Worm (Caenorhabditis elegans) whole organism, L4 larva: ENCODE data around the gene pot-3.

Source experiments
- D1046.2 ChIP-seq: fragments of 200-800 bp; sonication (Bioruptor generic); IDR thresholded peaks from 2 replicates; pipeline ENCODE4 v1.3.6; 2022; ENCODE audit warnings: missing genetic modification characterization, missing compliant biosample characterization
- F10B5.3 ChIP-seq: sonication (generic microtip); optimal IDR thresholded peaks from 2 replicates; lab custom pipeline; 2016; ENCODE audit warnings: mild to moderate bottlenecking, missing genetic modification characterization, missing compliant biosample characterization
- F37D6.2 ChIP-seq: sonication (generic microtip); optimal IDR thresholded peaks from 2 replicates; lab custom pipeline; 2016; ENCODE audit warnings: mild to moderate bottlenecking, missing genetic modification characterization, missing compliant biosample characterization
- T20F7.1 ChIP-seq: fragments of 200-800 bp; sonication (Bioruptor generic); optimal IDR thresholded peaks from 2 replicates; lab custom pipeline; 2018; ENCODE audit warnings: mild to moderate bottlenecking, missing genetic modification characterization, missing compliant biosample characterization
- Y48G9A.11 ChIP-seq: fragments of 200-800 bp; sonication (Bioruptor generic); IDR thresholded peaks from 2 replicates; pipeline ENCODE4 v1.3.6; 2022; ENCODE audit warnings: missing genetic modification reagents, missing genetic modification characterization, missing compliant biosample characterization
- Y5F2A.4 ChIP-seq: fragments of 200-800 bp; sonication (Bioruptor generic); optimal IDR thresholded peaks from 2 replicates; lab custom pipeline; 2018; ENCODE audit warnings: mild to moderate bottlenecking, missing genetic modification characterization, missing compliant biosample characterization
- aha-1 ChIP-seq: fragments of 150-350 bp; peaks from one replicate; lab custom pipeline; 2014; ENCODE audit warnings: missing biosample characterization, missing genetic modification characterization
- arid-1 ChIP-seq: fragments of 200-800 bp; sonication (Bioruptor generic); conservative IDR thresholded peaks from 2 replicates; pipeline ENCODE4 v1.3.6; 2022; ENCODE audit warnings: missing genetic modification reagents, missing genetic modification characterization, missing compliant biosample characterization
- ceh-20 ChIP-seq: fragments of 200-800 bp; sonication (Bioruptor generic); IDR thresholded peaks from 2 replicates; pipeline ENCODE4 v1.3.6; 2022; ENCODE audit warnings: missing genetic modification reagents, missing genetic modification characterization, missing compliant biosample characterization
- ces-1 ChIP-seq: fragments of 150-350 bp; sonication (generic microtip); optimal IDR thresholded peaks from 4 replicates; lab custom pipeline; 2014; ENCODE audit warnings: missing biosample characterization, missing genetic modification reagents, missing genetic modification characterization
- cey-2 ChIP-seq: sonication (generic microtip); optimal IDR thresholded peaks from 3 replicates; lab custom pipeline; 2017; ENCODE audit warnings: missing genetic modification characterization, mild to moderate bottlenecking, missing compliant biosample characterization, antibody characterized with exemption, borderline replicate concordance; ENCODE audit not compliant: insufficient read depth
- daf-16 ChIP-seq, 3 experiments: sonication (generic microtip); optimal IDR thresholded peaks; 2 replicates each; lab custom pipeline; 2016 to 2017; ENCODE audit warnings: missing genetic modification characterization in 3 of 3, missing genetic modification reagents in 3 of 3, mild to moderate bottlenecking in 2 of 3, missing compliant biosample characterization in 2 of 3, missing biosample characterization in 1 of 3, moderate library complexity in 1 of 3
- daf-19 ChIP-seq: fragments of 200-800 bp; sonication (Bioruptor generic); conservative IDR thresholded peaks from 2 replicates; pipeline ENCODE4 v1.3.6; 2022; ENCODE audit warnings: missing genetic modification characterization, missing compliant biosample characterization
- daf-8 ChIP-seq: fragments of 200-800 bp; sonication (Bioruptor generic); IDR thresholded peaks from 2 replicates; pipeline ENCODE4 v1.3.6; 2022; ENCODE audit warnings: missing genetic modification characterization, missing compliant biosample characterization
- dmd-6 ChIP-seq: fragments of 200-800 bp; sonication (Bioruptor generic); IDR thresholded peaks from 2 replicates; pipeline ENCODE4 v1.3.6; 2022; ENCODE audit warnings: missing genetic modification reagents, missing genetic modification characterization, missing compliant biosample characterization
- hmg-1.1 ChIP-seq: fragments of 200-800 bp; sonication (Bioruptor generic); IDR thresholded peaks from 2 replicates; pipeline ENCODE4 v1.3.6; 2022; ENCODE audit warnings: missing genetic modification reagents, missing genetic modification characterization, missing compliant biosample characterization
- lin-1 ChIP-seq: fragments of 200-800 bp; sonication (Bioruptor generic); IDR thresholded peaks from 2 replicates; pipeline ENCODE4 v1.3.6; 2022; ENCODE audit warnings: missing genetic modification reagents, missing genetic modification characterization, missing compliant biosample characterization
- lin-15B ChIP-seq: fragments of 150-350 bp; sonication (generic microtip); optimal IDR thresholded peaks from 3 replicates; lab custom pipeline; 2014; ENCODE audit warnings: missing biosample characterization, missing genetic modification characterization
- lsy-2 ChIP-seq, 2 experiments: fragments of 150-350 bp in 1 of 2; sonication (generic microtip) in 1 of 2; optimal IDR thresholded peaks; 2 replicates each; lab custom pipeline; 2014 to 2017; ENCODE audit warnings: missing biosample characterization in 2 of 2, missing genetic modification characterization in 2 of 2
- madf-5 ChIP-seq, 2 experiments: fragments of 200-800 bp; sonication (Bioruptor generic); IDR thresholded peaks; 2 replicates each; pipeline ENCODE4 v1.3.6; 2022; ENCODE audit warnings: missing compliant biosample characterization in 2 of 2, missing genetic modification characterization in 2 of 2
- mdt-29 ChIP-seq: fragments of 200-800 bp; sonication (Bioruptor generic); IDR thresholded peaks from 2 replicates; pipeline ENCODE4 v1.3.6; 2022; ENCODE audit warnings: missing genetic modification reagents, missing genetic modification characterization, missing compliant biosample characterization
- mep-1 ChIP-seq: fragments of 150-350 bp; sonication (generic microtip); optimal IDR thresholded peaks from 3 replicates; lab custom pipeline; 2014; ENCODE audit warnings: missing biosample characterization, missing genetic modification characterization
- mxl-3 ChIP-seq: fragments of 200-800 bp; sonication (Bioruptor generic); optimal IDR thresholded peaks from 2 replicates; lab custom pipeline; 2018; ENCODE audit warnings: mild to moderate bottlenecking, missing genetic modification characterization, missing compliant biosample characterization
- nhr-111 ChIP-seq: fragments of 200-800 bp; sonication (Bioruptor generic); optimal IDR thresholded peaks from 2 replicates; lab custom pipeline; 2018; ENCODE audit warnings: mild to moderate bottlenecking, missing genetic modification characterization, missing compliant biosample characterization
- nhr-25 ChIP-seq: sonication (generic microtip); optimal IDR thresholded peaks from 2 replicates; lab custom pipeline; 2017; ENCODE audit warnings: missing genetic modification characterization, mild to moderate bottlenecking, missing compliant biosample characterization, antibody characterized with exemption, moderate library complexity, borderline replicate concordance; ENCODE audit not compliant: insufficient read depth
- nhr-28 ChIP-seq: fragments of 150-350 bp; optimal IDR thresholded peaks from 2 replicates; lab custom pipeline; 2014; ENCODE audit warnings: missing biosample characterization, missing genetic modification characterization
- saeg-2 ChIP-seq: fragments of 200-800 bp; sonication (Bioruptor generic); IDR thresholded peaks from 2 replicates; pipeline ENCODE4 v1.3.6; 2022; ENCODE audit warnings: missing genetic modification reagents, missing genetic modification characterization, missing compliant biosample characterization
- sdz-12 ChIP-seq: fragments of 200-800 bp; sonication (Bioruptor generic); optimal IDR thresholded peaks from 2 replicates; lab custom pipeline; 2018; ENCODE audit warnings: mild to moderate bottlenecking, missing genetic modification characterization, missing compliant biosample characterization
- snpc-4 ChIP-seq: fragments of 150-350 bp; optimal IDR thresholded peaks from 2 replicates; lab custom pipeline; 2014; ENCODE audit warnings: missing biosample characterization, missing genetic modification characterization
- spr-1 ChIP-seq: sonication (generic microtip); optimal IDR thresholded peaks from 2 replicates; lab custom pipeline; 2016; ENCODE audit warnings: mild to moderate bottlenecking, missing genetic modification characterization, missing compliant biosample characterization
- tra-1 ChIP-seq: fragments of 200-800 bp; sonication (Bioruptor generic); IDR thresholded peaks from 2 replicates; pipeline ENCODE4 v1.3.6; 2022; ENCODE audit warnings: missing genetic modification reagents, missing genetic modification characterization, missing compliant biosample characterization
- unc-39 ChIP-seq: sonication (generic microtip); optimal IDR thresholded peaks from 2 replicates; lab custom pipeline; 2017; ENCODE audit warnings: missing biosample characterization, missing genetic modification characterization
- unc-62 ChIP-seq, 3 experiments: fragments of 150-350 bp in 1 of 3; sonication (generic microtip); optimal IDR thresholded peaks in 2 of 3; peaks in 1 of 3; 1 replicate in 1 of 3; 2 replicates in 2 of 3; lab custom pipeline; 2014 to 2017; ENCODE audit warnings: missing biosample characterization in 3 of 3, missing genetic modification characterization in 3 of 3, missing genetic modification reagents in 3 of 3, missing genotype in 1 of 3
- vab-7 ChIP-seq: fragments of 200-800 bp; sonication (Bioruptor generic); IDR thresholded peaks from 2 replicates; pipeline ENCODE4 v1.3.6; 2022; ENCODE audit warnings: missing genetic modification reagents, missing genetic modification characterization, missing compliant biosample characterization

Gene pot-3

ce11 chrIII:13763260-13764112, 16.5 kb upstream of the pot-3 start (continued):
- TF ChIP-seq Y48G9A.11 (GFP tag; lab: Robert Waterston, UW) (no peak), madf-5 (GFP tag; IDR thresholded peaks at IDR 0.05; lab: Robert Waterston, UW) (no peak), daf-8 (GFP tag; lab: Robert Waterston, UW) (no peak), arid-1 (GFP tag; lab: Robert Waterston, UW) (peak; percentile 35; the same call in 1 of the 2 replicates), nhr-111 (GFP tag; lab: Kevin White, UChicago) (no peak), saeg-2 (GFP tag; lab: Robert Waterston, UW) (0 out of 2 replicates have a peak, but pooled peaks have one; percentile 31), unc-39 (no peak), daf-19 (GFP tag; lab: Robert Waterston, UW) (no peak), dmd-6 (0 out of 2 replicates have a peak, but pooled peaks have one; percentile 8), mep-1 (tag; lab: Kevin White, UChicago) (peak; percentile 45), spr-1 (tag; lab: Kevin White, UChicago) (no peak), nhr-28 (peak; percentile 96), Y5F2A.4 (GFP tag; lab: Kevin White, UChicago) (no peak), T20F7.1 (GFP tag; lab: Kevin White, UChicago) (no peak), lin-15B (tag; lab: Kevin White, UChicago) (no peak), ceh-20 (no peak), nhr-25 (tag; lab: Kevin White, UChicago) (no peak), lsy-2 (tag; optimal IDR thresholded peaks at IDR 0.05; lab: Kevin White, UChicago) (peak in 1 of 2 experiments; percentile 38), mdt-29 (0 out of 2 replicates have a peak, but pooled peaks have one; percentile 36), F37D6.2 (tag; lab: Kevin White, UChicago) (no peak), cey-2 (tag; lab: Kevin White, UChicago) (no peak), ces-1 (GFP tag; lab: Kevin White, UChicago) (no peak), hmg-1.1 (peak; percentile 34; the same call in 1 of the 2 replicates), tra-1 (GFP tag; lab: Robert Waterston, UW) (peak; percentile 6; the same call in 1 of the 2 replicates), D1046.2 (GFP tag; lab: Robert Waterston, UW) (no peak)

DNA sequence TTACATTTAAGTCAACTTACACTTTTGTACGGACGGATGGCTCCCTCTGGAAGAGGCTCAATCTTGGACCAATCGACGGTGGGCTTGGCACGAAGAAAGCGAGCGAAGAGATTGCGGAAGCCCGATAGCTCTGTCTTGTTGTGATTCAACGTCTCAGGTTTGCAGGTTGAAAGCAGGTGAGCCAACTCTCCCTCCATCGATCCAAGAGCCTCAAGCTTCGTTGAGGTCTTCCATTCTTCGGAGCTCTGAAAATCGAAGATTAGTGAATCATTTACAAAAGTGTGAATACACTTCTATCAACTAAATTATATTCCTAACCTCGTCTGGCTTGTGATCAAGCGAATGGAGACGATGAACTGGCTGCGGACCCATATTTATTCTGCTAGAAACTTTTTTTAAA, 14.2 kb upstream of the pot-3 start:
- TF ChIP-seq mxl-3 (GFP tag; lab: Kevin White, UChicago) (no peak), lin-1 (GFP tag; lab: Robert Waterston, UW) (no peak), snpc-4 (no peak), sdz-12 (GFP tag; lab: Kevin White, UChicago) (peak; percentile 6), vab-7 (GFP tag; lab: Robert Waterston, UW) (no peak), saeg-2 (GFP tag; lab: Robert Waterston, UW) (no peak), nhr-111 (GFP tag; lab: Kevin White, UChicago) (peak; percentile 30), arid-1 (GFP tag; lab: Robert Waterston, UW) (0 out of 2 replicates have a peak, but pooled peaks have one; percentile 20), daf-16 (GFP tag; optimal IDR thresholded peaks at IDR 0.05; lab: Kevin White, UChicago) (no peak), daf-16 (tag; optimal IDR thresholded peaks at IDR 0.05; lab: Kevin White, UChicago) (peak; percentile 14), F10B5.3 (tag; lab: Kevin White, UChicago) (no peak), unc-62 (GFP tag; optimal IDR thresholded peaks at IDR 0.05 in 1 of 2; lab: Kevin White, UChicago) (peak in 1 of 2 experiments; percentile 94), unc-62 (tag; optimal IDR thresholded peaks at IDR 0.05; lab: Kevin White, UChicago) (no peak), aha-1 (tag; lab: Kevin White, UChicago) (no peak)
